Fruit fly (Drosophila melanogaster): ENCODE data around the gene snRNP-U1-C.

Gene snRNP-U1-C

dm6 chr3R:19014742-19015422, 31.4 kb upstream of the snRNP-U1-C start:
- TF ChIP-seq D19A (tag; optimal IDR thresholded peaks at IDR 0.05) = peak; percentile 52
- no peak for TF ChIP-seq hth (optimal IDR thresholded peaks at IDR 0.05)
- no peak for TF ChIP-seq NfI (GFP tag; optimal IDR thresholded peaks at IDR 0.05)
- no peak for TF ChIP-seq otp (GFP tag; IDR thresholded peaks at IDR 0.05)
- no peak for TF ChIP-seq vfl (GFP tag; optimal IDR thresholded peaks at IDR 0.05)
- TF ChIP-seq Rx (GFP tag; IDR thresholded peaks at IDR 0.05) = 0 out of 2 replicates have a peak, but pooled peaks have one; percentile 2
- no peak for TF ChIP-seq Deaf1 (tag; optimal IDR thresholded peaks at IDR 0.05)
- TF ChIP-seq Mrtf (GFP tag; IDR thresholded peaks at IDR 0.05) = no peak
- peak; percentile 56 for TF ChIP-seq oc (tag; optimal IDR thresholded peaks at IDR 0.05)
- peak; percentile 39; the same call in 1 of the 2 replicates for TF ChIP-seq CG4360 (GFP tag; IDR thresholded peaks at IDR 0.05)
- no peak for TF ChIP-seq knrl (GFP tag; IDR thresholded peaks at IDR 0.05; ENCODE audit: partially characterized antibody)
- TF ChIP-seq toy (GFP tag; IDR thresholded peaks at IDR 0.05) = no peak
- TF ChIP-seq CG2678 (tag; optimal IDR thresholded peaks at IDR 0.05) = peak; percentile 57
- TF ChIP-seq CTCF (GFP tag; optimal IDR thresholded peaks at IDR 0.05) = no peak
- peak; percentile 13 for TF ChIP-seq ewg (GFP tag; optimal IDR thresholded peaks at IDR 0.05)
- peak; percentile 31 for TF ChIP-seq CG30403 (GFP tag; optimal IDR thresholded peaks at IDR 0.05)
- no peak for TF ChIP-seq CG7372 (GFP tag; IDR thresholded peaks at IDR 0.05)
- TF ChIP-seq gce (GFP tag; IDR thresholded peaks at IDR 0.05) = 0 out of 3 replicates have a peak, but pooled peaks have one; percentile 38
- 0 out of 2 replicates have a peak, but pooled peaks have one; percentile 25 for TF ChIP-seq CG10366 (GFP tag; IDR thresholded peaks at IDR 0.05)
- no peak for TF ChIP-seq Lhr (GFP tag; optimal IDR thresholded peaks at IDR 0.05)
- TF ChIP-seq ash1 (GFP tag; optimal IDR thresholded peaks at IDR 0.05) = no peak
- peak; percentile 16 for TF ChIP-seq abd-A (tag; optimal IDR thresholded peaks at IDR 0.05)
- TF ChIP-seq CG8478 (optimal IDR thresholded peaks at IDR 0.05) = no peak
- TF ChIP-seq grau (tag; optimal IDR thresholded peaks at IDR 0.05) = peak; percentile 45
- peak; percentile 55 for TF ChIP-seq gsb-n (tag; optimal IDR thresholded peaks at IDR 0.05)
- no peak for TF ChIP-seq MBD-R2 (GFP tag; IDR thresholded peaks at IDR 0.05)
- peak; percentile 25 for TF ChIP-seq CG9727 (GFP tag; optimal IDR thresholded peaks at IDR 0.05)
- TF ChIP-seq E2f1 (GFP tag; IDR thresholded peaks at IDR 0.05) = peak; percentile 60
- no peak for TF ChIP-seq Meics (GFP tag; optimal IDR thresholded peaks at IDR 0.05)
- TF ChIP-seq CoRest (tag; optimal IDR thresholded peaks at IDR 0.05) = peak; percentile 42
- TF ChIP-seq Xbp1 (GFP tag; optimal IDR thresholded peaks at IDR 0.05) = peak; percentile 45
- TF ChIP-seq CG16813 (GFP tag; IDR thresholded peaks at IDR 0.05; ENCODE audit: partially characterized antibody) = no peak
- TF ChIP-seq ATbp (GFP tag; optimal IDR thresholded peaks at IDR 0.05) = peak; percentile 70
- TF ChIP-seq ro (GFP tag; IDR thresholded peaks at IDR 0.05) = no peak
- TF ChIP-seq Bdp1 (GFP tag; optimal IDR thresholded peaks at IDR 0.05) = no peak
- no peak for TF ChIP-seq jumu (GFP tag; optimal IDR thresholded peaks at IDR 0.05)
- TF ChIP-seq Hand (GFP tag; optimal IDR thresholded peaks at IDR 0.05) = no peak
- TF ChIP-seq CG4730 (GFP tag; IDR thresholded peaks at IDR 0.05) = 0 out of 2 replicates have a peak, but pooled peaks have one; percentile 29
- no peak for TF ChIP-seq emc (GFP tag; optimal IDR thresholded peaks at IDR 0.05)
- no peak for TF ChIP-seq Dfd (GFP tag; optimal IDR thresholded peaks at IDR 0.05)
- TF ChIP-seq gem (tag; optimal IDR thresholded peaks at IDR 0.05) = peak; percentile 74
- no peak for TF ChIP-seq CG18011 (GFP tag; optimal IDR thresholded peaks at IDR 0.05)
- no peak for TF ChIP-seq ham (GFP tag; IDR thresholded peaks at IDR 0.05)
- TF ChIP-seq CG7963 (GFP tag; IDR thresholded peaks at IDR 0.05; ENCODE audit: partially characterized antibody) = no peak
- no peak for TF ChIP-seq wor (GFP tag; IDR thresholded peaks at IDR 0.05)
- TF ChIP-seq lola (GFP tag; optimal IDR thresholded peaks at IDR 0.05) = peak in 1 of 3 experiments; percentile 38
- no peak for TF ChIP-seq BEAF-32 (GFP tag; optimal IDR thresholded peaks at IDR 0.05)
- TF ChIP-seq HLH4C (GFP tag; IDR thresholded peaks at IDR 0.05; ENCODE audit: partially characterized antibody) = no peak
- TF ChIP-seq schlank (tag; optimal IDR thresholded peaks at IDR 0.05) = no peak
- no peak for TF ChIP-seq bcd (GFP tag; optimal IDR thresholded peaks at IDR 0.05)

Measured in whole organism, embryonic.